Fruit fly (Drosophila melanogaster) whole organism, embryonic: ENCODE results near the gene CG15728.

Source experiments
- Atf6 ChIP-seq: fragments of 200-800 bp; sonication (Bioruptor generic); IDR thresholded peaks from 2 replicates; pipeline ENCODE4 v1.3.6; 2022; ENCODE audit warnings: missing biosample characterization, missing genetic modification characterization
- B-H2 ChIP-seq: fragments of 200-800 bp; sonication (Bioruptor generic); optimal IDR thresholded peaks from 2 replicates; lab custom pipeline; 2018; ENCODE audit warnings: missing biosample characterization, mild to moderate bottlenecking, missing genetic modification characterization
- CG11247 ChIP-seq: fragments of 200-800 bp; sonication (Bioruptor generic); IDR thresholded peaks from 2 replicates; pipeline ENCODE4 v1.3.6; 2022; ENCODE audit warnings: missing biosample characterization, missing genetic modification characterization
- CG11723 ChIP-seq: fragments of 200-800 bp; sonication (Bioruptor generic); optimal IDR thresholded peaks from 2 replicates; lab custom pipeline; 2017; ENCODE audit warnings: missing biosample characterization, mild to moderate bottlenecking, missing genetic modification characterization
- CG12071 ChIP-seq: fragments of 200-800 bp; sonication (Bioruptor generic); optimal IDR thresholded peaks from 3 replicates; lab custom pipeline; 2018; ENCODE audit warnings: missing biosample characterization, mild to moderate bottlenecking, missing genetic modification characterization
- CG13894 ChIP-seq: fragments of 200-800 bp; sonication (Bioruptor generic); optimal IDR thresholded peaks from 3 replicates; lab custom pipeline; 2018; ENCODE audit warnings: missing biosample characterization, mild to moderate bottlenecking, missing genetic modification characterization, moderate library complexity
- CG14014 ChIP-seq: fragments of 200-800 bp; sonication (Bioruptor generic); IDR thresholded peaks from 2 replicates; pipeline ENCODE4 v1.3.6; 2022; ENCODE audit warnings: missing biosample characterization, missing genetic modification characterization
- CG15011 ChIP-seq: fragments of 200-800 bp; sonication (Bioruptor generic); optimal IDR thresholded peaks from 3 replicates; lab custom pipeline; 2018; ENCODE audit warnings: missing biosample characterization, mild to moderate bottlenecking, missing genetic modification characterization
- CG16815 ChIP-seq: fragments of 200-800 bp; sonication (Bioruptor generic); optimal IDR thresholded peaks from 3 replicates; lab custom pipeline; 2017; ENCODE audit warnings: missing biosample characterization, mild to moderate bottlenecking, missing genetic modification characterization
- CG17829 ChIP-seq: fragments of 200-800 bp; optimal IDR thresholded peaks from 2 replicates; lab custom pipeline; 2019; ENCODE audit warnings: missing biosample characterization, mild to moderate bottlenecking, missing genetic modification characterization, moderate library complexity
- CG30403 ChIP-seq: fragments of 200-800 bp; sonication (Bioruptor generic); optimal IDR thresholded peaks from 3 replicates; lab custom pipeline; 2016; ENCODE audit warnings: missing biosample characterization, missing genetic modification characterization
- CG31365 ChIP-seq: fragments of 200-800 bp; sonication (Bioruptor generic); optimal IDR thresholded peaks from 2 replicates; lab custom pipeline; 2018; ENCODE audit warnings: missing biosample characterization, mild to moderate bottlenecking, missing genetic modification characterization
- CG34224 ChIP-seq: fragments of 200-800 bp; sonication (Bioruptor generic); IDR thresholded peaks from 3 replicates; pipeline ENCODE4 v1.3.6; 2022; ENCODE audit warnings: missing biosample characterization, missing genetic modification characterization; ENCODE audit not compliant: partially characterized antibody
- CG34376 ChIP-seq: fragments of 200-800 bp; sonication (Bioruptor generic); optimal IDR thresholded peaks from 2 replicates; lab custom pipeline; 2018; ENCODE audit warnings: missing biosample characterization, mild to moderate bottlenecking, missing genetic modification characterization
- CG34422 ChIP-seq: fragments of 200-800 bp; sonication (Bioruptor generic); IDR thresholded peaks from 3 replicates; pipeline ENCODE4 v1.3.6; 2022; ENCODE audit warnings: missing biosample characterization, missing genetic modification characterization
- CG6254 ChIP-seq: fragments of 200-800 bp; sonication (Bioruptor generic); optimal IDR thresholded peaks from 3 replicates; lab custom pipeline; 2017; ENCODE audit warnings: mild to moderate bottlenecking, missing biosample characterization, missing genetic modification reagents, missing genetic modification characterization
- CG7963 ChIP-seq: fragments of 200-800 bp; sonication (Bioruptor generic); IDR thresholded peaks from 3 replicates; pipeline ENCODE4 v1.3.6; 2022; ENCODE audit warnings: missing biosample characterization, missing genetic modification characterization; ENCODE audit not compliant: partially characterized antibody
- CG8765 ChIP-seq: fragments of 200-800 bp; sonication (Bioruptor generic); IDR thresholded peaks from 2 replicates; pipeline ENCODE4 v1.3.6; 2022; ENCODE audit warnings: missing biosample characterization, missing genetic modification characterization
- CrebB ChIP-seq: fragments of 200-800 bp; sonication (Bioruptor generic); optimal IDR thresholded peaks from 3 replicates; lab custom pipeline; 2018; ENCODE audit warnings: missing biosample characterization, mild to moderate bottlenecking, missing genetic modification characterization
- Fer3 ChIP-seq: fragments of 200-800 bp; sonication (Bioruptor generic); optimal IDR thresholded peaks from 2 replicates; lab custom pipeline; 2018; ENCODE audit warnings: missing biosample characterization, mild to moderate bottlenecking, missing genetic modification characterization, moderate library complexity
- HHEX ChIP-seq: fragments of 200-800 bp; sonication (Bioruptor generic); optimal IDR thresholded peaks from 3 replicates; lab custom pipeline; 2017; ENCODE audit warnings: missing biosample characterization, mild to moderate bottlenecking, missing genetic modification characterization, missing genetic modification reagents
- HmgD ChIP-seq: fragments of 200-800 bp; sonication (Bioruptor generic); optimal IDR thresholded peaks from 3 replicates; lab custom pipeline; 2016; ENCODE audit warnings: missing biosample characterization, missing genetic modification characterization
- Hmr ChIP-seq: fragments of 200-800 bp; sonication (Bioruptor generic); optimal IDR thresholded peaks from 3 replicates; lab custom pipeline; 2017; ENCODE audit warnings: mild to moderate bottlenecking, missing biosample characterization, missing genetic modification reagents, missing genetic modification characterization
- Jarid2 ChIP-seq: fragments of 200-800 bp; sonication (Bioruptor generic); optimal IDR thresholded peaks from 3 replicates; lab custom pipeline; 2017; ENCODE audit warnings: mild to moderate bottlenecking, missing biosample characterization, missing genetic modification reagents, missing genetic modification characterization
- Mrtf ChIP-seq: fragments of 200-800 bp; sonication (Bioruptor generic); IDR thresholded peaks from 3 replicates; pipeline ENCODE4 v1.3.6; 2022; ENCODE audit warnings: missing biosample characterization, missing genetic modification characterization
- Rfx ChIP-seq: fragments of 200-800 bp; sonication (Bioruptor generic); IDR thresholded peaks from 2 replicates; pipeline ENCODE4 v1.3.6; 2022; ENCODE audit warnings: missing biosample characterization, missing genetic modification characterization
- Six4 ChIP-seq: fragments of 200-800 bp; sonication (Bioruptor generic); optimal IDR thresholded peaks from 2 replicates; lab custom pipeline; 2016; ENCODE audit warnings: missing biosample characterization, missing genetic modification characterization
- ase ChIP-seq: fragments of 200-800 bp; sonication (Bioruptor generic); IDR thresholded peaks from 3 replicates; pipeline ENCODE4 v1.3.6; 2022; ENCODE audit warnings: missing biosample characterization, missing genetic modification characterization
- bab2 ChIP-seq: fragments of 200-800 bp; sonication (Bioruptor generic); optimal IDR thresholded peaks from 2 replicates; lab custom pipeline; 2016; ENCODE audit warnings: missing biosample characterization, missing genetic modification characterization
- bsh ChIP-seq, 2 experiments: fragments of 200-800 bp; sonication (Bioruptor generic); optimal IDR thresholded peaks; 2 replicates each; lab custom pipeline; 2017 to 2018; ENCODE audit warnings: mild to moderate bottlenecking in 2 of 2, missing biosample characterization in 2 of 2, missing genetic modification characterization in 2 of 2, moderate library complexity in 1 of 2
- chm ChIP-seq: fragments of 200-800 bp; sonication (Bioruptor generic); IDR thresholded peaks from 2 replicates; pipeline ENCODE4 v1.3.6; 2022; ENCODE audit warnings: missing biosample characterization, missing genetic modification characterization
- cwo ChIP-seq: fragments of 200-800 bp; sonication (Bioruptor generic); optimal IDR thresholded peaks from 3 replicates; lab custom pipeline; 2017; ENCODE audit warnings: missing biosample characterization, missing genetic modification characterization, mild to moderate bottlenecking, moderate library complexity, missing genetic modification reagents
- jing ChIP-seq: fragments of 200-800 bp; sonication (Bioruptor generic); optimal IDR thresholded peaks from 2 replicates; lab custom pipeline; 2018; ENCODE audit warnings: missing biosample characterization, mild to moderate bottlenecking, missing genetic modification characterization
- lilli ChIP-seq: fragments of 200-800 bp; sonication (Bioruptor generic); optimal IDR thresholded peaks from 3 replicates; lab custom pipeline; 2016; ENCODE audit warnings: missing biosample characterization, missing genetic modification characterization
- org-1 ChIP-seq: fragments of 200-800 bp; sonication (Bioruptor generic); optimal IDR thresholded peaks from 2 replicates; lab custom pipeline; 2017; ENCODE audit warnings: missing biosample characterization, missing genetic modification characterization
- otp ChIP-seq: fragments of 200-800 bp; sonication (Bioruptor generic); IDR thresholded peaks from 3 replicates; pipeline ENCODE4, ENCODE4 v1.3.6; 2022; ENCODE audit warnings: missing biosample characterization, missing genetic modification characterization
- pfk ChIP-seq: fragments of 200-800 bp; sonication (Bioruptor generic); optimal IDR thresholded peaks from 2 replicates; lab custom pipeline; 2018; ENCODE audit warnings: missing biosample characterization, mild to moderate bottlenecking, missing genetic modification characterization, moderate library complexity
- pnt ChIP-seq: fragments of 200-800 bp; sonication (Bioruptor generic); optimal IDR thresholded peaks from 3 replicates; lab custom pipeline; 2016; ENCODE audit warnings: missing biosample characterization, missing genetic modification characterization
- ranshi ChIP-seq: fragments of 200-800 bp; sonication (Bioruptor generic); IDR thresholded peaks from 2 replicates; pipeline ENCODE4 v1.3.6; 2022; ENCODE audit warnings: missing biosample characterization, missing genetic modification characterization
- schlank ChIP-seq: fragments of 200-800 bp; sonication (Bioruptor generic); optimal IDR thresholded peaks from 2 replicates; lab custom pipeline; 2018; ENCODE audit warnings: missing biosample characterization, mild to moderate bottlenecking, missing genetic modification characterization
- sd ChIP-seq: fragments of 200-800 bp; sonication (Bioruptor generic); optimal IDR thresholded peaks from 3 replicates; lab custom pipeline; 2018; ENCODE audit warnings: missing biosample characterization, mild to moderate bottlenecking, missing genetic modification characterization, moderate library complexity
- sob ChIP-seq: fragments of 200-800 bp; sonication (Bioruptor generic); IDR thresholded peaks from 2 replicates; pipeline ENCODE4 v1.3.6; 2022; ENCODE audit warnings: missing biosample characterization, missing genetic modification characterization
- tin ChIP-seq: fragments of 200-800 bp; sonication (Bioruptor generic); optimal IDR thresholded peaks from 3 replicates; lab custom pipeline; 2016; ENCODE audit warnings: missing biosample characterization, missing genetic modification characterization
- tll ChIP-seq, 2 experiments: fragments of 200-800 bp in 1 of 2; fragments of >200 bp in 1 of 2; sonication (Bioruptor generic) in 1 of 2; optimal IDR thresholded peaks; 2 replicates each; lab custom pipeline; 2017 to 2019; ENCODE audit warnings: missing biosample characterization in 2 of 2, missing genetic modification characterization in 2 of 2, mild to moderate bottlenecking in 1 of 2, moderate library complexity in 1 of 2
- toy ChIP-seq: fragments of 200-800 bp; sonication (Bioruptor generic); IDR thresholded peaks from 2 replicates; pipeline ENCODE4 v1.3.6; 2022; ENCODE audit warnings: missing biosample characterization, missing genetic modification characterization
- ttk ChIP-seq: fragments of 200-800 bp; sonication (Bioruptor generic); IDR thresholded peaks from 2 replicates; pipeline ENCODE4 v2.1.2; 2022; ENCODE audit warnings: missing biosample characterization, missing genetic modification characterization
- unc-4 ChIP-seq: fragments of 200-800 bp; sonication (Bioruptor generic); IDR thresholded peaks from 2 replicates; pipeline ENCODE4 v1.3.6; 2022; ENCODE audit warnings: missing biosample characterization, missing genetic modification characterization; ENCODE audit not compliant: partially characterized antibody
- usp ChIP-seq: fragments of >200 bp; optimal IDR thresholded peaks from 2 replicates; lab custom pipeline; 2017; ENCODE audit warnings: missing biosample characterization, missing genetic modification characterization
- wek ChIP-seq: fragments of 200-800 bp; sonication (Bioruptor generic); optimal IDR thresholded peaks from 3 replicates; lab custom pipeline; 2018; ENCODE audit warnings: missing biosample characterization, mild to moderate bottlenecking, missing genetic modification characterization, moderate library complexity

CG15728 gene

dm6 chrX:12666471-12666884, 42.4 kb downstream of the CG15728 start (continued):
- TF ChIP-seq ase (GFP tag; lab: Robert Waterston, UW) (peak; percentile 94), bsh (GFP tag; optimal IDR thresholded peaks at IDR 0.05; lab: Kevin White, UChicago) (peak; percentile 45 to 99)

dm6 chrX:12667008-12667407, 42.9 kb downstream of the CG15728 start:
- TF ChIP-seq CG6254, result no peak
- TF ChIP-seq ttk (GFP tag; lab: Robert Waterston, UW), result no peak
- no peak for TF ChIP-seq lilli
- TF ChIP-seq CG12071 (GFP tag; lab: Kevin White, UChicago), result peak; percentile 38
- TF ChIP-seq chm, result no peak
- no peak for TF ChIP-seq HmgD (GFP tag; lab: Kevin White, UChicago)
- peak; percentile 8 for TF ChIP-seq wek (GFP tag; lab: Kevin White, UChicago)
- no peak for TF ChIP-seq bab2
- TF ChIP-seq CG8765 (GFP tag; lab: Robert Waterston, UW), result no peak
- TF ChIP-seq toy (GFP tag; lab: Robert Waterston, UW), result no peak
- TF ChIP-seq CG16815, result no peak
- no peak for TF ChIP-seq CG17829 (tag; lab: Kevin White, UChicago)
- TF ChIP-seq CG11723 (GFP tag; lab: Kevin White, UChicago), result no peak
- peak; percentile 12 for TF ChIP-seq B-H2 (GFP tag; lab: Kevin White, UChicago)
- TF ChIP-seq Six4, result no peak
- TF ChIP-seq CG30403 (GFP tag; lab: Kevin White, UChicago), result no peak
- no peak for TF ChIP-seq CG15011 (GFP tag; lab: Kevin White, UChicago)
- TF ChIP-seq pfk (GFP tag; lab: Kevin White, UChicago), result peak; percentile 8
- no peak for TF ChIP-seq pnt (GFP tag; lab: Kevin White, UChicago)
- TF ChIP-seq HHEX, result no peak
- peak; percentile 54 for TF ChIP-seq schlank
- TF ChIP-seq CG34224, result peak; percentile 29; the same call in 1 of the 3 replicates
- peak; percentile 44 for TF ChIP-seq CG13894
- TF ChIP-seq tll (GFP tag; optimal IDR thresholded peaks at IDR 0.05; lab: Kevin White, UChicago), result no peak
- TF ChIP-seq Rfx (GFP tag; lab: Robert Waterston, UW), result peak; percentile 35; the same call in 1 of the 2 replicates
- peak; percentile 49 for TF ChIP-seq CrebB (tag; lab: Kevin White, UChicago)
- no peak for TF ChIP-seq CG31365 (tag; lab: Kevin White, UChicago)
- no peak for TF ChIP-seq Jarid2 (GFP tag; lab: Kevin White, UChicago)
- no peak for TF ChIP-seq otp (GFP tag; lab: Robert Waterston, UW)
- no peak for TF ChIP-seq CG7963
- TF ChIP-seq tin (GFP tag; lab: Kevin White, UChicago), result no peak
- peak; percentile 6 for TF ChIP-seq CG34376 (GFP tag; lab: Kevin White, UChicago)
- TF ChIP-seq cwo (GFP tag; lab: Kevin White, UChicago), result no peak
- no peak for TF ChIP-seq CG34422 (GFP tag; lab: Robert Waterston, UW)
- TF ChIP-seq jing (GFP tag; lab: Kevin White, UChicago), result no peak
- TF ChIP-seq CG11247, result no peak
- TF ChIP-seq usp, result no peak
- peak; percentile 10; the same call in 1 of the 2 replicates for TF ChIP-seq sob (GFP tag; lab: Robert Waterston, UW)
- TF ChIP-seq Mrtf (GFP tag; lab: Robert Waterston, UW), result no peak
- TF ChIP-seq Hmr (GFP tag; lab: Kevin White, UChicago), result no peak
- no peak for TF ChIP-seq ranshi (GFP tag; lab: Robert Waterston, UW)
- peak; percentile 30 for TF ChIP-seq Fer3 (tag; lab: Kevin White, UChicago)
- peak; percentile 38 for TF ChIP-seq sd (tag; lab: Kevin White, UChicago)
- TF ChIP-seq Atf6 (GFP tag; lab: Robert Waterston, UW), result peak; percentile 53
- no peak for TF ChIP-seq unc-4
- TF ChIP-seq org-1 (GFP tag; lab: Kevin White, UChicago), result no peak
- TF ChIP-seq CG14014 (GFP tag; lab: Robert Waterston, UW), result peak; percentile 54; the same call in 1 of the 2 replicates
